Fruit fly (Drosophila melanogaster): ENCODE measurements around the gene CG2187.

DNA sequence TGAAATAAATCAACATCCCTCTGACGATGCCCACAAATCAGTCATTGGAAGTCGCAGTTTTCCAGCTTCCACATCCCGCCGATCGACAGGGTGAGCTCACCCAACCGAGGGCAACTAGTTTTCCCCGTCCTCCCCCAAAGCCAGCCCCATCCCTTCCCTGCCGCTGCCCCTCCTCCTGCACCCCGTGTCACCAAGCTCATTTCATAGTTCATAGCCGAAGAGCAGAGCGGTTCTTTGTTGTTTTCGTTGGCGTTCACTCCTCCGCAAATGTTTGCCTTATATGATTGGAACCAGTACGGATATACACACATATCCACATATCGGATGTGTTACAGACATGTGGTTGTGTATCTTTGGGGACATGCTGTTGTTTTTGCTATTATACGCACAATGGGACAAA, 38.3 kb downstream of the CG2187 start:
- TF ChIP-seq dl (GFP tag; optimal IDR thresholded peaks at IDR 0.05; ENCODE audit: insufficient read depth in 1 of 2, partially characterized antibody in 2 of 2) (no peak), Vsx2 (GFP tag; optimal IDR thresholded peaks at IDR 0.05; ENCODE audit: partially characterized antibody) (no peak), Hr78 (GFP tag; optimal IDR thresholded peaks at IDR 0.05) (no peak), br (GFP tag; optimal IDR thresholded peaks at IDR 0.05) (no peak), N (GFP tag; optimal IDR thresholded peaks at IDR 0.05) (no peak), usp (GFP tag; optimal IDR thresholded peaks at IDR 0.05) (no peak), tai (GFP tag; optimal IDR thresholded peaks at IDR 0.05) (no peak), lola (GFP tag; optimal IDR thresholded peaks at IDR 0.05) (no peak)
